Fruit fly (Drosophila melanogaster): ENCODE measurements around the gene SPE.

- TF ChIP-seq OdsH (GFP tag; optimal IDR thresholded peaks at IDR 0.05): no peak
- no peak for TF ChIP-seq CG8119 (GFP tag; IDR thresholded peaks at IDR 0.05)
- TF ChIP-seq Eip75B (GFP tag; optimal IDR thresholded peaks at IDR 0.05): no peak
- peak; percentile 83 for TF ChIP-seq Sox14 (GFP tag; optimal IDR thresholded peaks at IDR 0.05)
- TF ChIP-seq net (GFP tag; optimal IDR thresholded peaks at IDR 0.05): no peak
- TF ChIP-seq CG11902 (GFP tag; optimal IDR thresholded peaks at IDR 0.05): no peak
Observed at dm6 chr3R:23679911-23680336, 6.1 kb upstream of the SPE start, which contains the start of gene eIF3d1.

Data from whole organism, prepupa.